Worm (Caenorhabditis elegans): Measurements from ENCODE around the gene gln-6.

DNA sequence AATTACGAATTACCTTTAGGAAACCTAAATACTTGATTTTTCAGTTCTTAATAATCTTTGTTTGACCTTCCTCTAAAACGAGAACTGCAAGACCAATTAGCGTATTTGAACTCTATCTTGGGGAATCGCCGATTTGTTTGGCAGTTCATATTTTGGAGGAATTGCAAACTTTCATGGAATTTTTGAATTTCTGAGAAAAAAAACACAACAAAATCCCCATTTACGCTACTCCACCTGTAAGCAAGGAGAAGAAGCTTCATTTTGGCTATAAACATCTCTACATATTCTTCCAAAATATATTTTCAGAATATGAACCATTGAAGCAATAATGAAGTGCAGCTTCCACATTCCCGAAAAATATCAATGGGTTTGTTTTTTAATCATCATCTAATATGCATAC lies 47.8 kb downstream of the gln-6 start, which contains the start of gene twk-9:
- TF ChIP-seq ztf-29 (GFP tag; IDR thresholded peaks at IDR 0.05) (no peak), flt-1 (GFP tag; IDR thresholded peaks at IDR 0.05) (no peak), ztf-23 (GFP tag; IDR thresholded peaks at IDR 0.05) (no peak), cog-1 (tag; optimal IDR thresholded peaks at IDR 0.05) (no peak), tab-1 (GFP tag; IDR thresholded peaks at IDR 0.05) (no peak)
